Worm (Caenorhabditis elegans) whole organism, L1 larva: ENCODE data around the gene try-10.
A peak's percentile ranks its signal among the peaks of the same experiment; 100 is the strongest.

Experiments used
- C16A3.4 ChIP-seq: fragments of 150-350 bp; optimal IDR thresholded peaks from 2 replicates; lab custom pipeline; 2014; ENCODE audit warnings: missing biosample characterization, missing genetic modification characterization
- C34B4.2 ChIP-seq: sonication (generic microtip); optimal IDR thresholded peaks from 2 replicates; lab custom pipeline; 2017; ENCODE audit warnings: mild to moderate bottlenecking, missing genetic modification characterization, missing compliant biosample characterization
- F16B12.6 ChIP-seq: fragments of 150-350 bp; optimal IDR thresholded peaks from 2 replicates; lab custom pipeline; 2014; ENCODE audit warnings: missing biosample characterization, missing genetic modification characterization
- alr-1 ChIP-seq: fragments of 200-800 bp; sonication (Bioruptor generic); optimal IDR thresholded peaks from 2 replicates; lab custom pipeline; 2018; ENCODE audit warnings: borderline replicate concordance, mild to moderate bottlenecking, missing genetic modification characterization, missing compliant biosample characterization
- blmp-1 ChIP-seq: fragments of 150-350 bp; optimal IDR thresholded peaks from 2 replicates; lab custom pipeline; 2014; ENCODE audit warnings: missing biosample characterization, missing genetic modification characterization
- ceh-8 ChIP-seq: fragments of 200-800 bp; sonication (Bioruptor generic); optimal IDR thresholded peaks from 2 replicates; lab custom pipeline; 2018; ENCODE audit warnings: mild to moderate bottlenecking, missing genetic modification characterization, moderate library complexity, missing compliant biosample characterization
- ceh-82 ChIP-seq, 3 experiments: fragments of 150-350 bp in 1 of 3; sonication (generic microtip) in 2 of 3; optimal IDR thresholded peaks; 2 replicates each; lab custom pipeline; 2014 to 2017; ENCODE audit warnings: missing biosample characterization in 3 of 3, missing genetic modification characterization in 3 of 3
- ceh-88 ChIP-seq: fragments of 200-800 bp; sonication (Bioruptor generic); IDR thresholded peaks from 2 replicates; pipeline ENCODE4 v1.3.6; 2022; ENCODE audit warnings: missing genetic modification characterization, missing compliant biosample characterization
- dsc-1 ChIP-seq: sonication (generic microtip); optimal IDR thresholded peaks from 2 replicates; lab custom pipeline; 2016; ENCODE audit warnings: mild to moderate bottlenecking, missing genetic modification characterization, missing compliant biosample characterization
- efl-1 ChIP-seq, 4 experiments: fragments of 150-350 bp; optimal IDR thresholded peaks in 3 of 4; peaks in 1 of 4; 1 replicate in 1 of 4; 2 replicates in 3 of 4; lab custom pipeline; 2014; ENCODE audit warnings: missing biosample characterization in 2 of 4, missing genetic modification characterization in 2 of 4, missing genetic modification reagents in 2 of 4
- elt-2 ChIP-seq: sonication (generic microtip); optimal IDR thresholded peaks from 2 replicates; lab custom pipeline; 2016; ENCODE audit warnings: missing genetic modification characterization, mild to moderate bottlenecking, inconsistent platforms, missing compliant biosample characterization, missing genetic modification reagents
- ets-5 ChIP-seq: fragments of 200-800 bp; sonication (Bioruptor generic); IDR thresholded peaks from 2 replicates; pipeline ENCODE4 v1.3.6; 2022; ENCODE audit warnings: missing genetic modification characterization, missing compliant biosample characterization
- fos-1 ChIP-seq: fragments of 150-350 bp; optimal IDR thresholded peaks from 2 replicates; lab custom pipeline; 2014; ENCODE audit warnings: missing biosample characterization, missing genetic modification characterization
- grh-1 ChIP-seq: fragments of 200-800 bp; sonication (Bioruptor generic); IDR thresholded peaks from 2 replicates; pipeline ENCODE4 v1.3.6; 2022; ENCODE audit warnings: missing genetic modification reagents, missing genetic modification characterization, missing compliant biosample characterization
- hlh-17 ChIP-seq: fragments of 200-800 bp; sonication (Bioruptor generic); optimal IDR thresholded peaks from 2 replicates; lab custom pipeline; 2018; ENCODE audit warnings: missing genetic modification characterization, mild to moderate bottlenecking, missing compliant biosample characterization, moderate library complexity, borderline replicate concordance
- hlh-4 ChIP-seq: sonication (generic microtip); optimal IDR thresholded peaks from 2 replicates; lab custom pipeline; 2016; ENCODE audit warnings: mild to moderate bottlenecking, missing genetic modification characterization, missing compliant biosample characterization
- hpl-2 ChIP-seq: fragments of 150-350 bp; optimal IDR thresholded peaks from 2 replicates; lab custom pipeline; 2014; ENCODE audit warnings: missing biosample characterization, missing genetic modification reagents, missing genetic modification characterization
- lin-14 ChIP-seq: fragments of 200-800 bp; sonication (Bioruptor generic); optimal IDR thresholded peaks from 2 replicates; lab custom pipeline; 2018; ENCODE audit warnings: mild to moderate bottlenecking, missing genetic modification characterization, moderate library complexity, missing compliant biosample characterization
- lin-15B ChIP-seq: fragments of 150-350 bp; sonication (generic microtip); optimal IDR thresholded peaks from 3 replicates; lab custom pipeline; 2014; ENCODE audit warnings: missing biosample characterization, missing genetic modification characterization
- mdl-1 ChIP-seq, 2 experiments: fragments of 150-350 bp; optimal IDR thresholded peaks; 2 replicates each; lab custom pipeline; 2014 to 2017; ENCODE audit warnings: missing biosample characterization in 2 of 2, missing genetic modification characterization in 2 of 2, inconsistent platforms in 1 of 2
- nhr-11 ChIP-seq: fragments of 150-350 bp; optimal IDR thresholded peaks from 2 replicates; lab custom pipeline; 2014; ENCODE audit warnings: missing biosample characterization, missing genetic modification characterization
- nhr-12 ChIP-seq: sonication (generic microtip); optimal IDR thresholded peaks from 2 replicates; lab custom pipeline; 2017; ENCODE audit warnings: missing biosample characterization, missing genetic modification characterization
- nhr-20 ChIP-seq: sonication (generic microtip); optimal IDR thresholded peaks from 2 replicates; lab custom pipeline; 2016; ENCODE audit warnings: mild to moderate bottlenecking, missing genetic modification characterization, missing compliant biosample characterization
- nhr-28 ChIP-seq: fragments of 150-350 bp; optimal IDR thresholded peaks from 2 replicates; lab custom pipeline; 2014; ENCODE audit warnings: missing biosample characterization, missing genetic modification characterization
- nhr-47 ChIP-seq: sonication (generic microtip); optimal IDR thresholded peaks from 2 replicates; lab custom pipeline; 2016; ENCODE audit warnings: mild to moderate bottlenecking, missing genetic modification characterization, moderate library complexity, missing compliant biosample characterization
- nhr-76 ChIP-seq: sonication (generic microtip); optimal IDR thresholded peaks from 2 replicates; lab custom pipeline; 2017; ENCODE audit warnings: missing biosample characterization, missing genetic modification characterization
- nhr-84 ChIP-seq: sonication (generic microtip); optimal IDR thresholded peaks from 2 replicates; lab custom pipeline; 2017; ENCODE audit warnings: missing biosample characterization, missing genetic modification characterization
- nhr-85 ChIP-seq: sonication (generic microtip); peaks from one replicate; lab custom pipeline; 2016; ENCODE audit warnings: missing genetic modification characterization, inconsistent platforms, missing compliant biosample characterization
- nhr-90 ChIP-seq: sonication (generic microtip); optimal IDR thresholded peaks from 2 replicates; lab custom pipeline; 2016; ENCODE audit warnings: mild to moderate bottlenecking, missing genetic modification characterization, missing compliant biosample characterization; ENCODE audit not compliant: poor library complexity
- pax-3 ChIP-seq: fragments of 200-800 bp; sonication (Bioruptor generic); optimal IDR thresholded peaks from 2 replicates; lab custom pipeline; 2018; ENCODE audit warnings: mild to moderate bottlenecking, missing genetic modification characterization, moderate library complexity, missing compliant biosample characterization
- rnt-1 ChIP-seq: sonication (generic microtip); optimal IDR thresholded peaks from 2 replicates; lab custom pipeline; 2016; ENCODE audit warnings: mild to moderate bottlenecking, missing genetic modification characterization, moderate library complexity, missing compliant biosample characterization
- snpc-4 ChIP-seq: fragments of 150-350 bp; optimal IDR thresholded peaks from 2 replicates; lab custom pipeline; 2014; ENCODE audit warnings: missing biosample characterization, missing genetic modification characterization
- sox-4 ChIP-seq: sonication (generic microtip); optimal IDR thresholded peaks from 2 replicates; lab custom pipeline; 2016; ENCODE audit warnings: missing genetic modification characterization, missing compliant biosample characterization
- sptf-1 ChIP-seq: fragments of 150-350 bp; optimal IDR thresholded peaks from 2 replicates; lab custom pipeline; 2014; ENCODE audit warnings: missing biosample characterization, missing genetic modification characterization
- sup-37 ChIP-seq: fragments of 200-800 bp; sonication (Bioruptor generic); optimal IDR thresholded peaks from 2 replicates; lab custom pipeline; 2018; ENCODE audit warnings: mild to moderate bottlenecking, missing genetic modification characterization, missing compliant biosample characterization
- tbx-2 ChIP-seq: sonication (generic microtip); optimal IDR thresholded peaks from 2 replicates; lab custom pipeline; 2016; ENCODE audit warnings: missing genetic modification characterization, missing compliant biosample characterization
- unc-30 ChIP-seq: sonication (generic microtip); optimal IDR thresholded peaks from 2 replicates; lab custom pipeline; 2017; ENCODE audit warnings: missing biosample characterization, missing genetic modification characterization
- unc-98 ChIP-seq: fragments of 200-800 bp; sonication (Bioruptor generic); IDR thresholded peaks from 2 replicates; pipeline ENCODE4 v1.3.6; 2022; ENCODE audit warnings: missing genetic modification characterization, missing compliant biosample characterization
- zip-4 ChIP-seq: fragments of 200-800 bp; sonication (Bioruptor generic); optimal IDR thresholded peaks from 2 replicates; lab custom pipeline; 2018; ENCODE audit warnings: mild to moderate bottlenecking, missing genetic modification characterization, moderate library complexity, missing compliant biosample characterization
- ztf-11 ChIP-seq, 2 experiments: sonication (generic microtip); optimal IDR thresholded peaks; 2 replicates each; lab custom pipeline; 2016 to 2017; ENCODE audit warnings: missing genetic modification characterization in 2 of 2, missing biosample characterization in 1 of 2, missing compliant biosample characterization in 1 of 2

The try-10 gene

ce11 chrV:13003378-13003777 is 9.7 kb downstream of the try-10 start (continued):
- TF ChIP-seq sptf-1 (tag; lab: Kevin White, UChicago), result no peak

ce11 chrV:13002070-13002469 is 11.0 kb downstream of the try-10 start, which contains the start of gene inft-2:
TSS of gene inft-2 (plus strand) at chrV:13002317.
- no peak for TF ChIP-seq unc-30 (tag; lab: Kevin White, UChicago)
- TF ChIP-seq sup-37 (GFP tag; lab: Kevin White, UChicago), result no peak
- no peak for TF ChIP-seq nhr-90
- no peak for TF ChIP-seq efl-1 (optimal IDR thresholded peaks at IDR 0.05; lab: Kevin White, UChicago)
- TF ChIP-seq efl-1 (GFP tag; optimal IDR thresholded peaks at IDR 0.05 in 1 of 2; lab: Kevin White, UChicago), result peak in 1 of 2 experiments; percentile 52
- TF ChIP-seq elt-2 (tag; lab: Kevin White, UChicago), result peak; percentile 25
- TF ChIP-seq blmp-1 (tag; lab: Kevin White, UChicago), result no peak
- TF ChIP-seq nhr-76, result no peak
- no peak for TF ChIP-seq hlh-17 (GFP tag; lab: Kevin White, UChicago)
- no peak for TF ChIP-seq rnt-1 (tag; lab: Kevin White, UChicago)
- no peak for TF ChIP-seq zip-4
- no peak for TF ChIP-seq ceh-82 (tag; optimal IDR thresholded peaks at IDR 0.05; lab: Kevin White, UChicago)
- TF ChIP-seq nhr-47 (tag; lab: Kevin White, UChicago), result no peak
- TF ChIP-seq F16B12.6 (tag; lab: Kevin White, UChicago), result no peak
- no peak for TF ChIP-seq mdl-1 (tag; optimal IDR thresholded peaks at IDR 0.05; lab: Kevin White, UChicago)
- no peak for TF ChIP-seq nhr-84 (tag; lab: Kevin White, UChicago)
- TF ChIP-seq, all 84 proteins: peak for 2

- TF ChIP-seq nhr-20 (no peak), nhr-76 (no peak), lin-14 (GFP tag; lab: Kevin White, UChicago) (no peak), hpl-2 (no peak), grh-1 (no peak), nhr-85 (tag; lab: Kevin White, UChicago) (no peak), elt-2 (tag; lab: Kevin White, UChicago) (no peak), zip-4 (no peak), tbx-2 (tag; lab: Kevin White, UChicago) (no peak), sup-37 (GFP tag; lab: Kevin White, UChicago) (no peak), nhr-28 (tag; lab: Kevin White, UChicago) (no peak), blmp-1 (tag; lab: Kevin White, UChicago) (no peak), pax-3 (no peak), ets-5 (GFP tag; lab: Robert Waterston, UW) (no peak), sox-4 (tag; lab: Kevin White, UChicago) (no peak), unc-98 (GFP tag; lab: Robert Waterston, UW) (no peak), lin-15B (tag; lab: Kevin White, UChicago) (no peak)
Measured at ce11 chrV:13000068-13000467, 13.0 kb downstream of the try-10 start.

- TF ChIP-seq lin-15B (tag; lab: Kevin White, UChicago) (no peak), ztf-11 (tag; optimal IDR thresholded peaks at IDR 0.05; lab: Kevin White, UChicago) (no peak), ceh-88 (GFP tag; lab: Robert Waterston, UW) (no peak)
Measured at ce11 chrV:12999559-12999958, 13.5 kb downstream of the try-10 start, which contains the start of gene far-4. TSS of gene far-4 (minus strand) at chrV:12999659.

- TF ChIP-seq C34B4.2 (no peak), fos-1 (tag; lab: Kevin White, UChicago) (no peak), ceh-8 (no peak), hpl-2 (no peak), dsc-1 (tag; lab: Kevin White, UChicago) (no peak), nhr-11 (tag; lab: Kevin White, UChicago) (no peak), ceh-88 (GFP tag; lab: Robert Waterston, UW) (no peak), nhr-20 (no peak), C16A3.4 (tag; lab: Kevin White, UChicago) (no peak), alr-1 (tag; lab: Kevin White, UChicago) (no peak), hlh-4 (no peak), snpc-4 (tag; lab: Kevin White, UChicago) (no peak), blmp-1 (tag; lab: Kevin White, UChicago) (no peak), nhr-12 (tag; lab: Kevin White, UChicago) (no peak)
Measured at ce11 chrV:12997422-12997821, 15.6 kb downstream of the try-10 start, which contains the start of gene far-3. TSS of gene far-3 (minus strand) at chrV:12997522.
